Fruit fly (Drosophila melanogaster) whole organism, embryonic: ENCODE results near the gene CG13074.

ENCODE experiments used
- Aef1 ChIP-seq: fragments of 200-800 bp; sonication (Bioruptor generic); IDR thresholded peaks from 3 replicates; pipeline ENCODE4 v1.3.6; 2022; ENCODE audit warnings: missing biosample characterization, missing genetic modification characterization
- Atf3 ChIP-seq: fragments of 200-800 bp; sonication (Bioruptor generic); optimal IDR thresholded peaks from 3 replicates; lab custom pipeline; 2016; ENCODE audit warnings: missing biosample characterization, missing genetic modification characterization
- Awh ChIP-seq: fragments of 200-800 bp; sonication (Bioruptor generic); IDR thresholded peaks from 2 replicates; pipeline ENCODE4, ENCODE4 v1.3.6; 2022; ENCODE audit warnings: missing biosample characterization, missing genetic modification characterization
- BtbVII ChIP-seq: fragments of 200-800 bp; sonication (Bioruptor generic); optimal IDR thresholded peaks from 3 replicates; lab custom pipeline; 2017; ENCODE audit warnings: missing biosample characterization, mild to moderate bottlenecking, missing genetic modification characterization
- CG14710 ChIP-seq: fragments of 200-800 bp; sonication (Bioruptor generic); optimal IDR thresholded peaks from 3 replicates; lab custom pipeline; 2019; ENCODE audit warnings: missing biosample characterization, mild to moderate bottlenecking, missing genetic modification characterization, moderate library complexity
- CG1602 ChIP-seq: fragments of 200-800 bp; sonication (Bioruptor generic); optimal IDR thresholded peaks from 3 replicates; lab custom pipeline; 2016; ENCODE audit warnings: missing biosample characterization, missing genetic modification characterization
- CG17328 ChIP-seq: fragments of 200-800 bp; sonication (Bioruptor generic); IDR thresholded peaks from 2 replicates; pipeline ENCODE4 v1.3.6; 2022; ENCODE audit warnings: missing biosample characterization, missing genetic modification characterization
- CG17912 ChIP-seq: fragments of 200-800 bp; sonication (Bioruptor generic); optimal IDR thresholded peaks from 2 replicates; lab custom pipeline; 2018; ENCODE audit warnings: missing biosample characterization, mild to moderate bottlenecking, missing genetic modification characterization
- CG18262 ChIP-seq: fragments of 200-800 bp; optimal IDR thresholded peaks from 3 replicates; lab custom pipeline; 2019; ENCODE audit warnings: missing biosample characterization, mild to moderate bottlenecking, missing genetic modification characterization, moderate library complexity
- CG30020 ChIP-seq: fragments of 200-800 bp; optimal IDR thresholded peaks from 2 replicates; lab custom pipeline; 2019; ENCODE audit warnings: missing biosample characterization, mild to moderate bottlenecking, missing genetic modification characterization, moderate library complexity
- CG3995 ChIP-seq: fragments of 200-800 bp; sonication (Bioruptor generic); optimal IDR thresholded peaks from 3 replicates; lab custom pipeline; 2016; ENCODE audit warnings: missing biosample characterization, missing genetic modification characterization
- CG4328 ChIP-seq: fragments of 200-800 bp; sonication (Bioruptor generic); optimal IDR thresholded peaks from 3 replicates; lab custom pipeline; 2017; ENCODE audit warnings: missing biosample characterization, missing genetic modification reagents, missing genetic modification characterization
- CG4820 ChIP-seq: fragments of 200-800 bp; sonication (Bioruptor generic); optimal IDR thresholded peaks from 3 replicates; lab custom pipeline; 2016; ENCODE audit warnings: missing biosample characterization, missing genetic modification characterization
- CG5953 ChIP-seq: fragments of 200-800 bp; sonication (Bioruptor generic); IDR thresholded peaks from 2 replicates; pipeline ENCODE4 v1.3.6; 2022; ENCODE audit warnings: missing biosample characterization, missing genetic modification characterization
- CG6791 ChIP-seq: fragments of 200-800 bp; sonication (Bioruptor generic); IDR thresholded peaks from 3 replicates; pipeline ENCODE4 v1.3.6; 2022; ENCODE audit warnings: missing biosample characterization, missing genetic modification characterization; ENCODE audit not compliant: partially characterized antibody
- CkIIα-i1 ChIP-seq: fragments of 200-800 bp; sonication (Bioruptor generic); IDR thresholded peaks from 2 replicates; pipeline ENCODE4 v1.3.6; 2022; ENCODE audit warnings: missing biosample characterization, missing genetic modification characterization
- Dp ChIP-seq: fragments of 200-800 bp; sonication (Bioruptor generic); optimal IDR thresholded peaks from 2 replicates; lab custom pipeline; 2018; ENCODE audit warnings: missing biosample characterization, mild to moderate bottlenecking, missing genetic modification characterization, moderate library complexity
- E2f1 ChIP-seq: fragments of 200-800 bp; sonication (Bioruptor generic); IDR thresholded peaks from 2 replicates; pipeline ENCODE4 v1.3.6; 2022; ENCODE audit warnings: missing biosample characterization, missing genetic modification characterization
- H15 ChIP-seq: fragments of 200-800 bp; sonication (Bioruptor generic); IDR thresholded peaks from 3 replicates; pipeline ENCODE4 v1.3.6; 2022; ENCODE audit warnings: missing biosample characterization, missing genetic modification characterization
- H2.0 ChIP-seq: fragments of 200-800 bp; sonication (Bioruptor generic); IDR thresholded peaks from 2 replicates; pipeline ENCODE4 v1.3.6; 2022; ENCODE audit warnings: missing biosample characterization, missing genetic modification characterization
- Hr51 ChIP-seq, 2 experiments: fragments of 200-800 bp; sonication (Bioruptor generic); optimal IDR thresholded peaks; 2 replicates in 1 of 2; 3 replicates in 1 of 2; lab custom pipeline; 2016 to 2018; ENCODE audit warnings: missing biosample characterization in 2 of 2, missing genetic modification characterization in 2 of 2, mild to moderate bottlenecking in 1 of 2, moderate library complexity in 1 of 2
- MESR4 ChIP-seq: fragments of 200-800 bp; sonication (Bioruptor generic); optimal IDR thresholded peaks from 2 replicates; lab custom pipeline; 2018; ENCODE audit warnings: missing biosample characterization, mild to moderate bottlenecking, missing genetic modification characterization, moderate library complexity
- Mad ChIP-seq: fragments of 200-800 bp; sonication (Bioruptor generic); optimal IDR thresholded peaks from 2 replicates; lab custom pipeline; 2016; ENCODE audit warnings: missing biosample characterization, missing genetic modification characterization
- Meics ChIP-seq: fragments of 200-800 bp; sonication (Bioruptor generic); optimal IDR thresholded peaks from 2 replicates; lab custom pipeline; 2017; ENCODE audit warnings: missing biosample characterization, mild to moderate bottlenecking, missing genetic modification characterization
- Myb ChIP-seq: fragments of 200-800 bp; sonication (Bioruptor generic); optimal IDR thresholded peaks from 2 replicates; lab custom pipeline; 2016; ENCODE audit warnings: missing biosample characterization, missing genetic modification characterization
- NFAT ChIP-seq: fragments of 200-800 bp; sonication (Bioruptor generic); IDR thresholded peaks from 2 replicates; pipeline ENCODE4 v1.3.6; 2022; ENCODE audit warnings: missing biosample characterization, missing genetic modification characterization
- Oli ChIP-seq: fragments of 200-800 bp; sonication (Bioruptor generic); optimal IDR thresholded peaks from 2 replicates; lab custom pipeline; 2018; ENCODE audit warnings: missing biosample characterization, mild to moderate bottlenecking, missing genetic modification characterization, moderate library complexity
- PHDP ChIP-seq: fragments of 200-800 bp; sonication (Bioruptor generic); optimal IDR thresholded peaks from 3 replicates; lab custom pipeline; 2018; ENCODE audit warnings: missing biosample characterization, mild to moderate bottlenecking, missing genetic modification characterization, moderate library complexity
- Rx ChIP-seq: fragments of 200-800 bp; sonication (Bioruptor generic); IDR thresholded peaks from 2 replicates; pipeline ENCODE4 v1.3.6; 2022; ENCODE audit warnings: missing biosample characterization, missing genetic modification characterization
- ara ChIP-seq: fragments of 200-800 bp; sonication (Bioruptor generic); IDR thresholded peaks from 2 replicates; pipeline ENCODE4 v1.3.6; 2022; ENCODE audit warnings: missing biosample characterization, missing genetic modification characterization
- cg ChIP-seq: fragments of 200-800 bp; sonication (Bioruptor generic); optimal IDR thresholded peaks from 3 replicates; lab custom pipeline; 2019; ENCODE audit warnings: missing biosample characterization, mild to moderate bottlenecking, missing genetic modification characterization, moderate library complexity
- ci ChIP-seq: fragments of 200-800 bp; sonication (Bioruptor generic); IDR thresholded peaks from 3 replicates; pipeline ENCODE4 v1.3.6; 2022; ENCODE audit warnings: missing biosample characterization, missing genetic modification characterization
- esg ChIP-seq: fragments of 200-800 bp; sonication (Bioruptor generic); conservative IDR thresholded peaks from 2 replicates; pipeline ENCODE4 v1.3.6; 2022; ENCODE audit warnings: missing biosample characterization, missing genetic modification characterization
- h ChIP-seq: fragments of >200 bp; optimal IDR thresholded peaks from 2 replicates; lab custom pipeline; 2017
- kni ChIP-seq: fragments of 200-800 bp; sonication (Bioruptor generic); optimal IDR thresholded peaks from 3 replicates; lab custom pipeline; 2017; ENCODE audit warnings: mild to moderate bottlenecking, missing biosample characterization, missing genetic modification reagents, missing genetic modification characterization
- odd ChIP-seq: fragments of 200-800 bp; sonication (Bioruptor generic); optimal IDR thresholded peaks from 2 replicates; lab custom pipeline; 2017; ENCODE audit warnings: missing biosample characterization, mild to moderate bottlenecking, missing genetic modification characterization
- p53 ChIP-seq: fragments of 200-800 bp; sonication (Bioruptor generic); optimal IDR thresholded peaks from 2 replicates; lab custom pipeline; 2016; ENCODE audit warnings: missing biosample characterization, missing genetic modification characterization
- phol ChIP-seq: fragments of 200-800 bp; sonication (Bioruptor generic); optimal IDR thresholded peaks from 3 replicates; lab custom pipeline; 2018; ENCODE audit warnings: missing biosample characterization, mild to moderate bottlenecking, missing genetic modification characterization, moderate library complexity
- row ChIP-seq: fragments of 200-800 bp; sonication (Bioruptor generic); IDR thresholded peaks from 3 replicates; pipeline ENCODE4 v1.3.6; 2022; ENCODE audit warnings: missing biosample characterization, missing genetic modification characterization
- run ChIP-seq: fragments of 200-800 bp; sonication (Bioruptor generic); optimal IDR thresholded peaks from 3 replicates; lab custom pipeline; 2018; ENCODE audit warnings: missing biosample characterization, mild to moderate bottlenecking, missing genetic modification characterization
- salm ChIP-seq: fragments of 200-800 bp; sonication (Bioruptor generic); optimal IDR thresholded peaks from 2 replicates; lab custom pipeline; 2018; ENCODE audit warnings: missing biosample characterization, mild to moderate bottlenecking, missing genetic modification characterization
- sc ChIP-seq, 3 experiments: fragments of >200 bp in 2 of 3; fragments of 200-800 bp in 1 of 3; sonication (Bioruptor generic) in 1 of 3; optimal IDR thresholded peaks; 2 replicates in 2 of 3; 3 replicates in 1 of 3; lab custom pipeline; 2017; ENCODE audit warnings: mild to moderate bottlenecking in 1 of 3, missing biosample characterization in 1 of 3, missing genetic modification characterization in 1 of 3, missing genetic modification reagents in 1 of 3
- scrt ChIP-seq: fragments of 200-800 bp; sonication (Bioruptor generic); optimal IDR thresholded peaks from 2 replicates; lab custom pipeline; 2018; ENCODE audit warnings: missing biosample characterization, mild to moderate bottlenecking, missing genetic modification characterization, moderate library complexity
- sens ChIP-seq: fragments of 200-800 bp; sonication (Bioruptor generic); peaks from one replicate; lab custom pipeline; 2016; ENCODE audit warnings: missing biosample characterization, missing genetic modification characterization
- sens-2 ChIP-seq: fragments of 200-800 bp; sonication (Bioruptor generic); IDR thresholded peaks from 2 replicates; pipeline ENCODE4 v1.3.6; 2022; ENCODE audit warnings: missing biosample characterization, missing genetic modification characterization
- slou ChIP-seq: fragments of 200-800 bp; sonication (Bioruptor generic); optimal IDR thresholded peaks from 3 replicates; lab custom pipeline; 2016; ENCODE audit warnings: missing biosample characterization, missing genetic modification characterization
- so ChIP-seq: fragments of 200-800 bp; sonication (Bioruptor generic); IDR thresholded peaks from 3 replicates; pipeline ENCODE4 v1.3.6; 2022; ENCODE audit warnings: missing biosample characterization, missing genetic modification characterization
- trh ChIP-seq: fragments of 200-800 bp; sonication (Bioruptor generic); optimal IDR thresholded peaks from 2 replicates; lab custom pipeline; 2016; ENCODE audit warnings: missing biosample characterization, missing genetic modification characterization
- vfl ChIP-seq: fragments of 200-800 bp; sonication (Bioruptor generic); optimal IDR thresholded peaks from 2 replicates; lab custom pipeline; 2016; ENCODE audit warnings: missing biosample characterization, missing genetic modification characterization
- wdn ChIP-seq: fragments of 200-800 bp; sonication (Bioruptor generic); IDR thresholded peaks from 2 replicates; pipeline ENCODE4 v1.3.6; 2022; ENCODE audit warnings: missing biosample characterization, missing genetic modification characterization

CG13074 gene

dm6 chr3L:16128973-16129745 lies 31.9 kb upstream of the CG13074 start, which contains the start of gene SsRbeta (continued):
- peak; percentile 19 for TF ChIP-seq BtbVII (GFP tag; lab: Kevin White, UChicago)
- TF ChIP-seq Atf3 (GFP tag; lab: Kevin White, UChicago), result peak; percentile 2
- TF ChIP-seq CG30020, result peak; percentile 51
- no peak for TF ChIP-seq h (lab: Kevin White, UChicago)
- peak; percentile 94 for TF ChIP-seq MESR4
- peak; percentile 35 for TF ChIP-seq phol (tag; lab: Kevin White, UChicago)
- peak; percentile 66 for TF ChIP-seq E2f1 (GFP tag; lab: Robert Waterston, UW)
- TF ChIP-seq ci (GFP tag; lab: Robert Waterston, UW), result peak; percentile 83
- no peak for TF ChIP-seq CG3995 (GFP tag; lab: Kevin White, UChicago)
- peak; percentile 7; the same call in 1 of the 3 replicates for TF ChIP-seq Aef1
- peak; percentile 76 for TF ChIP-seq Awh
- TF ChIP-seq CG17912 (GFP tag; lab: Kevin White, UChicago), result peak; percentile 55
- TF ChIP-seq CkIIα-i1, result no peak
- TF ChIP-seq CG5953, result no peak; the same call in 1 of the 2 replicates
- no peak for TF ChIP-seq CG4820
- TF ChIP-seq sens-2, result peak; percentile 42; the same call in 1 of the 2 replicates
- no peak for TF ChIP-seq trh (GFP tag; lab: Kevin White, UChicago)
- peak; percentile 7 for TF ChIP-seq PHDP (tag; lab: Kevin White, UChicago)
- no peak for TF ChIP-seq vfl
- TF ChIP-seq sens (GFP tag; lab: Kevin White, UChicago), result peak; percentile 45
- TF ChIP-seq ara, result peak; percentile 20; the same call in 1 of the 2 replicates
- peak; percentile 46 for TF ChIP-seq Rx
- TF ChIP-seq Dp (GFP tag; lab: Kevin White, UChicago), result peak; percentile 25
- TF ChIP-seq Mad (GFP tag; lab: Kevin White, UChicago), result no peak
- no peak for TF ChIP-seq so (GFP tag; lab: Robert Waterston, UW)
- no peak for TF ChIP-seq sc (optimal IDR thresholded peaks at IDR 0.05; lab: Kevin White, UChicago)
- no peak for TF ChIP-seq sc (GFP tag; optimal IDR thresholded peaks at IDR 0.05; lab: Kevin White, UChicago)
- peak; percentile 81 for TF ChIP-seq NFAT (GFP tag; lab: Robert Waterston, UW)
- no peak for TF ChIP-seq scrt
- peak; percentile 33 for TF ChIP-seq Oli (tag; lab: Kevin White, UChicago)
- peak; percentile 75 for TF ChIP-seq CG17328
- TF ChIP-seq CG14710, result peak; percentile 40
- TF ChIP-seq wdn (GFP tag; lab: Robert Waterston, UW), result 0 out of 2 replicates have a peak, but pooled peaks have one; percentile 48
- TF ChIP-seq CG4328 (GFP tag; lab: Kevin White, UChicago), result peak; percentile 44
- no peak for TF ChIP-seq p53 (GFP tag; lab: Kevin White, UChicago)
- peak; percentile 43 for TF ChIP-seq CG18262 (tag; lab: Kevin White, UChicago)
- TF ChIP-seq H15 (GFP tag; lab: Robert Waterston, UW), result peak; percentile 51; the same call in 2 of the 3 replicates
- peak; percentile 43 for TF ChIP-seq Meics (GFP tag; lab: Kevin White, UChicago)
- no peak for TF ChIP-seq salm (tag; lab: Kevin White, UChicago)
- TF ChIP-seq kni, result peak; percentile 5
- TF ChIP-seq Hr51 (GFP tag; optimal IDR thresholded peaks at IDR 0.05; lab: Kevin White, UChicago), result peak; percentile 3 to 57
- no peak for TF ChIP-seq CG1602 (GFP tag; lab: Kevin White, UChicago)
- TF ChIP-seq odd, result no peak
- TF ChIP-seq H2.0 (GFP tag; lab: Robert Waterston, UW), result peak; percentile 76
- TF ChIP-seq run, result no peak
- TF ChIP-seq esg, result peak; percentile 41
- TF ChIP-seq row (GFP tag; lab: Robert Waterston, UW), result peak; percentile 74
- peak; percentile 82 for TF ChIP-seq CG6791 (GFP tag; lab: Robert Waterston, UW)
- no peak for TF ChIP-seq slou (GFP tag; lab: Kevin White, UChicago)
- no peak for TF ChIP-seq cg (GFP tag; lab: Kevin White, UChicago)
- peak; percentile 63 for TF ChIP-seq Myb (GFP tag; lab: Kevin White, UChicago)
